Worm (Caenorhabditis elegans): ENCODE results near the gene T09A5.15.

DNA sequence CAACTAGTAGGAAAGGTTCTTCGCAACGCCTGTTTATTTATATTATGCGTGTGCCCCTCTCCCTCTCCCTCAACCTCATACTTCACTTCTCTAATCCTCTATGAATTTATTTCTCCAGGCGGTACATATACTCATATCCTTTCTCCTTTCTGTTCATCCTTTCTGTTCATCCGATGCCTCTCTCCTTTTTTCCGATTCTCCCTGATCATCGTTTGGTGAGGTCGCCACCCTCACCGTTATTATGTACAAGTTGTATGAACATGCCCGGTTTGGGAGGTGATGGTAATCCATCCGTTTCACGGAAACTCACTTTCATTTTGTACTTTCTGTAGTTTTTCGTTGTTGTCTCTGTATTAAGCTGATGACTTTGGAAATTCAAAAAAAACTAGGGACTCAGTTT is 18.1 kb upstream of the T09A5.15 start:
- TF ChIP-seq nhr-237 (tag; optimal IDR thresholded peaks at IDR 0.05) (no peak), ztf-11 (tag; optimal IDR thresholded peaks at IDR 0.05) (no peak), elt-1 (tag; optimal IDR thresholded peaks at IDR 0.05; ENCODE audit: borderline replicate concordance, insufficient read depth) (no peak), sptf-1 (tag; optimal IDR thresholded peaks at IDR 0.05) (no peak), unc-39 (tag; optimal IDR thresholded peaks at IDR 0.05) (no peak), cnd-1 (tag; optimal IDR thresholded peaks at IDR 0.05) (no peak), nhr-28 (tag; optimal IDR thresholded peaks at IDR 0.05) (no peak), lin-13 (tag; optimal IDR thresholded peaks at IDR 0.05) (no peak), snpc-4 (tag; optimal IDR thresholded peaks at IDR 0.05) (no peak), lsy-2 (tag; optimal IDR thresholded peaks at IDR 0.05) (no peak), pha-4 (tag; optimal IDR thresholded peaks at IDR 0.05) (no peak), unc-62 (GFP tag; optimal IDR thresholded peaks at IDR 0.05) (no peak)
